Worm (Caenorhabditis elegans) whole organism, L4 larva: ENCODE measurements around the gene gst-8.
"Not testable (repeated sequence)": the region's sequence is repeated elsewhere in the genome, so short reads cannot be mapped to it uniquely, and the experiment has no call there.

ENCODE experiments used
- D1046.2 ChIP-seq: fragments of 200-800 bp; sonication (Bioruptor generic); IDR thresholded peaks from 2 replicates; pipeline ENCODE4 v1.3.6; 2022; ENCODE audit warnings: missing genetic modification characterization, missing compliant biosample characterization
- F37D6.2 ChIP-seq: sonication (generic microtip); optimal IDR thresholded peaks from 2 replicates; lab custom pipeline; 2016; ENCODE audit warnings: mild to moderate bottlenecking, missing genetic modification characterization, missing compliant biosample characterization
- F44E2.7 ChIP-seq: fragments of 200-800 bp; sonication (Bioruptor generic); IDR thresholded peaks from 2 replicates; pipeline ENCODE4 v2.1.2; 2022; ENCODE audit warnings: missing genetic modification characterization, missing compliant biosample characterization
- R02D3.7 ChIP-seq: fragments of 150-350 bp; sonication (generic microtip); optimal IDR thresholded peaks from 3 replicates; lab custom pipeline; 2014; ENCODE audit warnings: missing biosample characterization, missing genetic modification characterization
- T20F7.1 ChIP-seq: fragments of 200-800 bp; sonication (Bioruptor generic); optimal IDR thresholded peaks from 2 replicates; lab custom pipeline; 2018; ENCODE audit warnings: mild to moderate bottlenecking, missing genetic modification characterization, missing compliant biosample characterization
- T26A8.4 ChIP-seq: fragments of 200-800 bp; sonication (Bioruptor generic); IDR thresholded peaks from 2 replicates; pipeline ENCODE4 v1.3.6; 2022; ENCODE audit warnings: missing genetic modification characterization, missing compliant biosample characterization
- Y75B8A.6 ChIP-seq: fragments of 200-800 bp; sonication (Bioruptor generic); IDR thresholded peaks from 2 replicates; pipeline ENCODE4 v1.3.6; 2022; ENCODE audit warnings: missing genetic modification reagents, missing genetic modification characterization, missing compliant biosample characterization
- ZK337.2 ChIP-seq: fragments of 200-800 bp; sonication (Bioruptor generic); IDR thresholded peaks from 2 replicates; pipeline ENCODE4 v1.3.6; 2022; ENCODE audit warnings: missing genetic modification reagents, missing genetic modification characterization, missing compliant biosample characterization
- aha-1 ChIP-seq: fragments of 150-350 bp; peaks from one replicate; lab custom pipeline; 2014; ENCODE audit warnings: missing biosample characterization, missing genetic modification characterization
- aly-2 ChIP-seq: sonication (generic microtip); optimal IDR thresholded peaks from 2 replicates; lab custom pipeline; 2018; ENCODE audit warnings: missing biosample characterization, missing genetic modification characterization
- ama-1 ChIP-seq: fragments of 150-350 bp; optimal IDR thresholded peaks from 2 replicates; lab custom pipeline; 2014; ENCODE audit warnings: inconsistent platforms, mixed read lengths
- ceh-20 ChIP-seq: fragments of 200-800 bp; sonication (Bioruptor generic); IDR thresholded peaks from 2 replicates; pipeline ENCODE4 v1.3.6; 2022; ENCODE audit warnings: missing genetic modification reagents, missing genetic modification characterization, missing compliant biosample characterization
- ceh-82 ChIP-seq: sonication (generic microtip); optimal IDR thresholded peaks from 2 replicates; lab custom pipeline; 2017; ENCODE audit warnings: missing biosample characterization, missing genetic modification characterization
- ces-1 ChIP-seq: fragments of 150-350 bp; sonication (generic microtip); optimal IDR thresholded peaks from 4 replicates; lab custom pipeline; 2014; ENCODE audit warnings: missing biosample characterization, missing genetic modification reagents, missing genetic modification characterization
- ctbp-1 ChIP-seq: fragments of 200-800 bp; sonication (Bioruptor generic); IDR thresholded peaks from 2 replicates; pipeline ENCODE4 v1.3.6; 2022; ENCODE audit warnings: missing genetic modification reagents, missing genetic modification characterization, missing compliant biosample characterization
- daf-16 ChIP-seq, 3 experiments: sonication (generic microtip); optimal IDR thresholded peaks; 2 replicates each; lab custom pipeline; 2016 to 2017; ENCODE audit warnings: missing genetic modification characterization in 3 of 3, missing genetic modification reagents in 3 of 3, mild to moderate bottlenecking in 2 of 3, missing compliant biosample characterization in 2 of 3, missing biosample characterization in 1 of 3, moderate library complexity in 1 of 3
- daf-19 ChIP-seq: fragments of 200-800 bp; sonication (Bioruptor generic); conservative IDR thresholded peaks from 2 replicates; pipeline ENCODE4 v1.3.6; 2022; ENCODE audit warnings: missing genetic modification characterization, missing compliant biosample characterization
- dmd-6 ChIP-seq: fragments of 200-800 bp; sonication (Bioruptor generic); IDR thresholded peaks from 2 replicates; pipeline ENCODE4 v1.3.6; 2022; ENCODE audit warnings: missing genetic modification reagents, missing genetic modification characterization, missing compliant biosample characterization
- dpl-1 ChIP-seq: fragments of 150-350 bp; optimal IDR thresholded peaks from 2 replicates; lab custom pipeline; 2014; ENCODE audit warnings: missing biosample characterization, missing genetic modification reagents, missing genetic modification characterization
- egl-27 ChIP-seq: sonication (generic microtip); optimal IDR thresholded peaks from 3 replicates; lab custom pipeline; 2017; ENCODE audit warnings: missing biosample characterization, missing genetic modification reagents, missing genetic modification characterization
- egl-43 ChIP-seq: fragments of 200-800 bp; sonication (Bioruptor generic); IDR thresholded peaks from 2 replicates; pipeline ENCODE4 v1.3.6; 2022; ENCODE audit warnings: missing genetic modification reagents, missing genetic modification characterization, missing compliant biosample characterization
- fkh-10 ChIP-seq: fragments of 150-350 bp; optimal IDR thresholded peaks from 2 replicates; lab custom pipeline; 2014; ENCODE audit warnings: missing biosample characterization, missing genetic modification reagents, missing genetic modification characterization
- fos-1 ChIP-seq: fragments of 150-350 bp; optimal IDR thresholded peaks from 2 replicates; lab custom pipeline; 2014; ENCODE audit warnings: missing biosample characterization, missing genetic modification characterization
- gei-8 ChIP-seq: fragments of 200-800 bp; sonication (Bioruptor generic); optimal IDR thresholded peaks from 2 replicates; lab custom pipeline; 2018; ENCODE audit warnings: mild to moderate bottlenecking, missing genetic modification characterization, missing compliant biosample characterization
- hif-1 ChIP-seq, 2 experiments: sonication (generic microtip); optimal IDR thresholded peaks; 2 replicates each; lab custom pipeline; 2016 to 2017; ENCODE audit warnings: missing compliant biosample characterization in 2 of 2, missing genetic modification characterization in 2 of 2, missing genetic modification reagents in 2 of 2, missing genotype in 2 of 2, mild to moderate bottlenecking in 1 of 2
- hlh-30 ChIP-seq: sonication (generic microtip); optimal IDR thresholded peaks from 2 replicates; lab custom pipeline; 2017; ENCODE audit warnings: antibody characterized with exemption, mild to moderate bottlenecking, missing genetic modification characterization, missing compliant biosample characterization; ENCODE audit not compliant: insufficient read depth
- jun-1 ChIP-seq: fragments of 150-350 bp; optimal IDR thresholded peaks from 2 replicates; lab custom pipeline; 2014; ENCODE audit warnings: missing biosample characterization, missing genetic modification reagents, missing genetic modification characterization
- lin-39 ChIP-seq: fragments of 150-350 bp; optimal IDR thresholded peaks from 2 replicates; lab custom pipeline; 2014; ENCODE audit warnings: missing biosample characterization, missing genetic modification reagents, missing genetic modification characterization
- lsy-2 ChIP-seq, 2 experiments: fragments of 150-350 bp in 1 of 2; sonication (generic microtip) in 1 of 2; optimal IDR thresholded peaks; 2 replicates each; lab custom pipeline; 2014 to 2017; ENCODE audit warnings: missing biosample characterization in 2 of 2, missing genetic modification characterization in 2 of 2
- mdl-1 ChIP-seq, 2 experiments: fragments of 150-350 bp in 1 of 2; sonication (generic microtip) in 1 of 2; optimal IDR thresholded peaks; 2 replicates each; lab custom pipeline; 2014 to 2017; ENCODE audit warnings: missing biosample characterization in 2 of 2, missing genetic modification characterization in 2 of 2
- mxl-2 ChIP-seq: fragments of 200-800 bp; sonication (Bioruptor generic); conservative IDR thresholded peaks from 2 replicates; pipeline ENCODE4 v1.3.6; 2022; ENCODE audit warnings: missing genetic modification reagents, missing genetic modification characterization, missing compliant biosample characterization
- mxl-3 ChIP-seq: fragments of 200-800 bp; sonication (Bioruptor generic); optimal IDR thresholded peaks from 2 replicates; lab custom pipeline; 2018; ENCODE audit warnings: mild to moderate bottlenecking, missing genetic modification characterization, missing compliant biosample characterization
- nhr-10 ChIP-seq: fragments of 150-350 bp; optimal IDR thresholded peaks from 2 replicates; lab custom pipeline; 2014; ENCODE audit warnings: missing biosample characterization, missing genetic modification characterization
- nhr-102 ChIP-seq: sonication (generic microtip); optimal IDR thresholded peaks from 2 replicates; lab custom pipeline; 2016; ENCODE audit warnings: mild to moderate bottlenecking, missing genetic modification characterization, moderate library complexity, missing compliant biosample characterization
- nhr-111 ChIP-seq: fragments of 200-800 bp; sonication (Bioruptor generic); optimal IDR thresholded peaks from 2 replicates; lab custom pipeline; 2018; ENCODE audit warnings: mild to moderate bottlenecking, missing genetic modification characterization, missing compliant biosample characterization
- nhr-237 ChIP-seq: sonication (generic microtip); optimal IDR thresholded peaks from 2 replicates; lab custom pipeline; 2017; ENCODE audit warnings: missing biosample characterization, missing genetic modification characterization
- nhr-25 ChIP-seq: sonication (generic microtip); optimal IDR thresholded peaks from 2 replicates; lab custom pipeline; 2017; ENCODE audit warnings: missing genetic modification characterization, mild to moderate bottlenecking, missing compliant biosample characterization, antibody characterized with exemption, moderate library complexity, borderline replicate concordance; ENCODE audit not compliant: insufficient read depth
- nhr-28 ChIP-seq: fragments of 150-350 bp; optimal IDR thresholded peaks from 2 replicates; lab custom pipeline; 2014; ENCODE audit warnings: missing biosample characterization, missing genetic modification characterization
- nhr-42 ChIP-seq: fragments of 200-800 bp; sonication (Bioruptor generic); IDR thresholded peaks from 2 replicates; pipeline ENCODE4 v1.3.6; 2022; ENCODE audit warnings: missing genetic modification characterization, missing compliant biosample characterization
- nhr-6 ChIP-seq: fragments of 150-350 bp; optimal IDR thresholded peaks from 2 replicates; lab custom pipeline; 2014; ENCODE audit warnings: missing biosample characterization, missing genetic modification characterization
- nhr-77 ChIP-seq: fragments of 150-350 bp; optimal IDR thresholded peaks from 2 replicates; lab custom pipeline; 2014; ENCODE audit warnings: missing biosample characterization, missing genetic modification characterization
- rbr-2 ChIP-seq: sonication (generic microtip); optimal IDR thresholded peaks from 2 replicates; lab custom pipeline; 2016; ENCODE audit warnings: missing genotype, missing genetic modification characterization, missing compliant biosample characterization
- sdz-12 ChIP-seq: fragments of 200-800 bp; sonication (Bioruptor generic); optimal IDR thresholded peaks from 2 replicates; lab custom pipeline; 2018; ENCODE audit warnings: mild to moderate bottlenecking, missing genetic modification characterization, missing compliant biosample characterization
- skn-1 ChIP-seq: fragments of 150-350 bp; optimal IDR thresholded peaks from 2 replicates; lab custom pipeline; 2014; ENCODE audit warnings: missing biosample characterization, missing genetic modification characterization
- spr-1 ChIP-seq: sonication (generic microtip); optimal IDR thresholded peaks from 2 replicates; lab custom pipeline; 2016; ENCODE audit warnings: mild to moderate bottlenecking, missing genetic modification characterization, missing compliant biosample characterization
- tra-1 ChIP-seq: fragments of 200-800 bp; sonication (Bioruptor generic); IDR thresholded peaks from 2 replicates; pipeline ENCODE4 v1.3.6; 2022; ENCODE audit warnings: missing genetic modification reagents, missing genetic modification characterization, missing compliant biosample characterization
- ztf-7 ChIP-seq: fragments of 150-350 bp; optimal IDR thresholded peaks from 2 replicates; lab custom pipeline; 2014; ENCODE audit warnings: missing biosample characterization, missing genetic modification characterization

Gene gst-8

DNA sequence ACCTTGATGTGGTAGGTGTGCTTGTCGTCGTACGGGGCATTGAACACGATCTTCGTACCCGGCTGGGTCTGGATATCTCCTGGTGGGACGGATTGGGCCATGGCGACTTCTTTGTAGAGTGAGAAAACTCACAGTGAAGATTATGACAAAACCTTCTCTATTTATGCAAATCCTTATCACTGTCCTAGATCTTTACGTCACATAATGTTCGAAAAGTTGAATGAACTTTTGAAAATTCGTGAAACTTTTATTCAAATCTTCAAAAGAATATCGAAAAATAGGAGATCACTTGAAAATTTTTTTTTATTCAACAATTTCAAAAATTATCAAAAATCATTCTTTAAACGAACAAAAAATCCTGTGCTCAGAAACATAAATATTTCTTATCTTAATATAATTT is 9.1 kb downstream of the gst-8 start, which contains the start of gene msp-33:
Gene msp-33 (minus strand): TSS at position 101 of the 400 bp plus-strand sequence.
- TF ChIP-seq ceh-82 (tag; lab: Kevin White, UChicago) (no peak), nhr-10 (tag; lab: Kevin White, UChicago) (no peak), ces-1 (no peak), nhr-25 (tag; lab: Kevin White, UChicago) (no peak), mxl-2 (GFP tag; lab: Robert Waterston, UW) (no peak), skn-1 (tag; lab: Kevin White, UChicago) (no peak), egl-43 (GFP tag; lab: Robert Waterston, UW) (no peak), aha-1 (tag; lab: Kevin White, UChicago) (peak; percentile 1)
- TF ChIP-seq, all 104 proteins: peak for 1

DNA sequence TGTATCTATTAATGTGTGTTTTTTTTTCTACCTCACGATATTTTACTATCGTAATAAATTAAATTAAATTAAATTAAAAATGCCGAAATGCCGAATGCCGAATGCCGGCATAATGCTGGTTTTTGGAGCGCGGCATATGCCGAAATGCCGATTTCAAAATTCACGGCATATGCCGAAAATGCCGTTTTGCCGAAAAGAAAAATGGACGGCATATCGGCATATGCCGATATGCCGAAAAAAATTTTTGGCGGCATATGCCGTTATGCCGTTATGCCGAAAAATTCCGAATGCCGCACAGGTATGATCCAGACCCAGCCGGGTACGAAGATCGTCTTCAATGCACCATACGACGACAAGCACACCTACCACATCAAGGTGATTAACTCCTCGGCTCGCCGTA is 15.0 kb downstream of the gst-8 start, which contains the start of gene msp-32:
Gene msp-32 (plus strand): TSS at position 301 of the 400 bp plus-strand sequence.
- not testable (repeated sequence) for TF ChIP-seq nhr-77; spr-1 (tag; lab: Kevin White, UChicago); egl-27

DNA sequence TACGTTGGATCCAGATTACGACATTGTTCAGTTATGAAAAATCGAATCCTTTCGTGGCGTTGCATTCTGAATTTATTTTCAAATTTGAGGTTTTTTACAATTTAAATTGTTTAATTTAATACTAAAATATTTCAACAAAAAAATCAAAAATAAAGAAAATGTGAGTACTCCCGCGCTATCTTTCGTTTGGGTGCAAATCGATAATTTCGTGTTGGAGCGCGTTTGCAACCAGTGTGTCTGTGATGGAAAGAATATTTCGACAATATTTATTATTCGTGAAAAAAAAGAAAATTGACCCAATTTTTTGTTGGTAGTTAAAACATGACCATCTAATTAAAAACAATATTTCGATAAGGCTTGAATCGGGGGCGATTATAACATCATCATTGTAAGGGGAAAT is 18.5 kb downstream of the gst-8 start, which contains the start of gene R05F9.9:
Gene R05F9.9 (minus strand): TSS at position 66 of the 400 bp plus-strand sequence.
- no peak for TF ChIP-seq hif-1 (tag; optimal IDR thresholded peaks at IDR 0.05; lab: Kevin White, UChicago)
- no peak for TF ChIP-seq nhr-237
- TF ChIP-seq dpl-1 (GFP tag; lab: Kevin White, UChicago), result peak; percentile 54
- TF ChIP-seq aly-2 (tag; lab: Kevin White, UChicago), result no peak
- TF ChIP-seq ama-1 (lab: Kevin White, UChicago), result peak; percentile 62
- TF ChIP-seq egl-43 (GFP tag; lab: Robert Waterston, UW), result no peak
- no peak for TF ChIP-seq tra-1 (GFP tag; lab: Robert Waterston, UW)
- no peak for TF ChIP-seq lin-39 (tag; lab: Kevin White, UChicago)
- TF ChIP-seq fos-1 (tag; lab: Kevin White, UChicago), result no peak
- peak; percentile 66 for TF ChIP-seq T20F7.1 (GFP tag; lab: Kevin White, UChicago)
- TF ChIP-seq dmd-6 (GFP tag; lab: Robert Waterston, UW), result no peak
- no peak for TF ChIP-seq jun-1 (tag; lab: Kevin White, UChicago)
- TF ChIP-seq ctbp-1, result no peak
- TF ChIP-seq nhr-28, result no peak
- TF ChIP-seq ces-1, result no peak
- no peak for TF ChIP-seq nhr-25 (tag; lab: Kevin White, UChicago)
- no peak for TF ChIP-seq gei-8 (GFP tag; lab: Kevin White, UChicago)
- TF ChIP-seq spr-1 (tag; lab: Kevin White, UChicago), result peak; percentile 28
- no peak for TF ChIP-seq ZK337.2 (GFP tag; lab: Robert Waterston, UW)
- peak; percentile 16 for TF ChIP-seq nhr-102 (tag; lab: Kevin White, UChicago)
- TF ChIP-seq lsy-2 (tag; optimal IDR thresholded peaks at IDR 0.05; lab: Kevin White, UChicago), result peak in 1 of 2 experiments; percentile 75
- TF ChIP-seq sdz-12 (GFP tag; lab: Kevin White, UChicago), result no peak
- TF ChIP-seq mxl-3, result no peak
- TF ChIP-seq mdl-1 (tag; optimal IDR thresholded peaks at IDR 0.05; lab: Kevin White, UChicago), result no peak
- 0 out of 2 replicates have a peak, but pooled peaks have one; percentile 13 for TF ChIP-seq T26A8.4
- TF ChIP-seq R02D3.7 (tag; lab: Kevin White, UChicago), result no peak
- no peak for TF ChIP-seq nhr-111 (GFP tag; lab: Kevin White, UChicago)
- 0 out of 2 replicates have a peak, but pooled peaks have one; percentile 33 for TF ChIP-seq daf-19
- no peak for TF ChIP-seq nhr-42
- no peak for TF ChIP-seq daf-16 (GFP tag; optimal IDR thresholded peaks at IDR 0.05; lab: Kevin White, UChicago)
- TF ChIP-seq daf-16 (tag; optimal IDR thresholded peaks at IDR 0.05; lab: Kevin White, UChicago), result peak; percentile 29
- TF ChIP-seq nhr-6 (tag; lab: Kevin White, UChicago), result no peak
- peak; percentile 43 for TF ChIP-seq hlh-30 (tag; lab: Kevin White, UChicago)
- no peak for TF ChIP-seq F37D6.2 (tag; lab: Kevin White, UChicago)
- TF ChIP-seq skn-1 (tag; lab: Kevin White, UChicago), result no peak
- no peak for TF ChIP-seq Y75B8A.6
- TF ChIP-seq fkh-10 (GFP tag; lab: Kevin White, UChicago), result no peak
- TF ChIP-seq F44E2.7 (GFP tag; lab: Robert Waterston, UW), result no peak
- no peak for TF ChIP-seq D1046.2 (GFP tag; lab: Robert Waterston, UW)
- TF ChIP-seq ceh-20 (GFP tag; lab: Robert Waterston, UW), result no peak
- TF ChIP-seq rbr-2, result peak; percentile 27
- TF ChIP-seq ztf-7 (tag; lab: Kevin White, UChicago), result no peak
